Fruit fly (Drosophila melanogaster) whole organism, adult: Measurements from ENCODE around the gene pths.
A peak's percentile ranks its signal among the peaks of the same experiment; 100 is the strongest.

Experiments used
- CG11617 ChIP-seq: fragments of 200-800 bp; sonication (Bioruptor generic); optimal IDR thresholded peaks from 2 replicates; lab custom pipeline; 2017; ENCODE audit warnings: mild to moderate bottlenecking, missing biosample characterization, missing genetic modification reagents, missing genetic modification characterization
- CG12768 ChIP-seq: fragments of 200-800 bp; sonication (Bioruptor generic); optimal IDR thresholded peaks from 2 replicates; lab custom pipeline; 2017; ENCODE audit warnings: missing biosample characterization, missing genetic modification characterization, mild to moderate bottlenecking, moderate library complexity, missing genetic modification reagents
- CG14711 ChIP-seq: fragments of 200-800 bp; sonication (Bioruptor generic); optimal IDR thresholded peaks from 2 replicates; lab custom pipeline; 2018; ENCODE audit warnings: missing biosample characterization, mild to moderate bottlenecking, missing genetic modification characterization, moderate library complexity
- CG1620 ChIP-seq: fragments of 200-800 bp; sonication (Bioruptor generic); optimal IDR thresholded peaks from 2 replicates; lab custom pipeline; 2016; ENCODE audit warnings: missing biosample characterization, missing genetic modification characterization
- CG33017 ChIP-seq: fragments of 200-800 bp; sonication (Bioruptor generic); optimal IDR thresholded peaks from 2 replicates; lab custom pipeline; 2018; ENCODE audit warnings: missing biosample characterization, mild to moderate bottlenecking, missing genetic modification characterization, moderate library complexity
- CG5204 ChIP-seq: fragments of 200-800 bp; sonication (Bioruptor generic); optimal IDR thresholded peaks from 2 replicates; lab custom pipeline; 2016; ENCODE audit warnings: missing biosample characterization, missing genetic modification characterization
- CG7045 ChIP-seq: fragments of 200-800 bp; sonication (Bioruptor generic); optimal IDR thresholded peaks from 2 replicates; lab custom pipeline; 2017; ENCODE audit warnings: missing biosample characterization, mild to moderate bottlenecking, missing genetic modification characterization
- CG7101 ChIP-seq: fragments of 200-800 bp; sonication (Bioruptor generic); optimal IDR thresholded peaks from 2 replicates; lab custom pipeline; 2018; ENCODE audit warnings: missing biosample characterization, mild to moderate bottlenecking, missing genetic modification characterization, moderate library complexity
- Clk ChIP-seq: fragments of 200-800 bp; sonication (Bioruptor generic); optimal IDR thresholded peaks from 2 replicates; lab custom pipeline; 2017; ENCODE audit warnings: missing biosample characterization, missing genetic modification characterization
- Crg-1 ChIP-seq: fragments of 200-800 bp; sonication (Bioruptor generic); optimal IDR thresholded peaks from 2 replicates; lab custom pipeline; 2016; ENCODE audit warnings: missing biosample characterization, missing genetic modification characterization
- Hr96 ChIP-seq: fragments of 200-800 bp; sonication (Bioruptor generic); optimal IDR thresholded peaks from 2 replicates; lab custom pipeline; 2016; ENCODE audit warnings: missing biosample characterization, missing genetic modification characterization
- Mnt ChIP-seq: fragments of 200-800 bp; sonication (Bioruptor generic); optimal IDR thresholded peaks from 2 replicates; lab custom pipeline; 2016; ENCODE audit warnings: missing biosample characterization, mild to moderate bottlenecking, missing genetic modification characterization
- bab1 ChIP-seq: fragments of 200-800 bp; sonication (Bioruptor generic); optimal IDR thresholded peaks from 3 replicates; lab custom pipeline; 2019; ENCODE audit warnings: missing biosample characterization, mild to moderate bottlenecking, missing genetic modification characterization, moderate library complexity
- cic ChIP-seq: fragments of 200-800 bp; sonication (Bioruptor generic); optimal IDR thresholded peaks from 2 replicates; lab custom pipeline; 2017; ENCODE audit warnings: missing biosample characterization, mild to moderate bottlenecking, missing genetic modification characterization, moderate library complexity
- cnc ChIP-seq, 2 experiments: fragments of >200 bp; optimal IDR thresholded peaks; 2 replicates each; lab custom pipeline; 2017
- kay ChIP-seq: fragments of 200-800 bp; sonication (Bioruptor generic); peaks from one replicate; lab custom pipeline; 2016; ENCODE audit warnings: missing biosample characterization, missing genetic modification characterization, borderline replicate concordance
- ovo ChIP-seq: fragments of 200-800 bp; sonication (Bioruptor generic); optimal IDR thresholded peaks from 2 replicates; lab custom pipeline; 2016; ENCODE audit warnings: missing biosample characterization, missing genetic modification characterization
- pad ChIP-seq: fragments of 200-800 bp; sonication (Bioruptor generic); optimal IDR thresholded peaks from 3 replicates; lab custom pipeline; 2017; ENCODE audit warnings: missing biosample characterization, missing genetic modification characterization, mild to moderate bottlenecking, moderate library complexity, missing genetic modification reagents
- tj ChIP-seq: fragments of 200-800 bp; sonication (Bioruptor generic); optimal IDR thresholded peaks from 3 replicates; lab custom pipeline; 2017; ENCODE audit warnings: missing biosample characterization, mild to moderate bottlenecking, missing genetic modification characterization, moderate library complexity
- toe ChIP-seq: fragments of 200-800 bp; sonication (Bioruptor generic); optimal IDR thresholded peaks from 2 replicates; lab custom pipeline; 2016; ENCODE audit warnings: missing biosample characterization, missing genetic modification characterization

pths gene

dm6 chr2L:21115687-21116086 is 27.3 kb upstream of the pths start:
- no peak for TF ChIP-seq Crg-1 (GFP tag; lab: Kevin White, UChicago)
- TF ChIP-seq ovo: no peak
- no peak for TF ChIP-seq Mnt (GFP tag; lab: Kevin White, UChicago)
- TF ChIP-seq CG12768: no peak
- no peak for TF ChIP-seq cic
- no peak for TF ChIP-seq CG7101 (tag; lab: Kevin White, UChicago)
- no peak for TF ChIP-seq Clk (GFP tag; lab: Kevin White, UChicago)
- TF ChIP-seq bab1 (GFP tag; lab: Kevin White, UChicago): peak; percentile 27
- no peak for TF ChIP-seq CG11617 (GFP tag; lab: Kevin White, UChicago)
- peak; percentile 30 for TF ChIP-seq kay (GFP tag; lab: Kevin White, UChicago)
- TF ChIP-seq pad (GFP tag; lab: Kevin White, UChicago): no peak
- TF ChIP-seq CG5204 (GFP tag; lab: Kevin White, UChicago): no peak
- no peak for TF ChIP-seq cnc (optimal IDR thresholded peaks at IDR 0.05; lab: Kevin White, UChicago)
- peak; percentile 83 for TF ChIP-seq tj (GFP tag; lab: Kevin White, UChicago)

- TF ChIP-seq kay (GFP tag; lab: Kevin White, UChicago): peak; percentile 91
- no peak for TF ChIP-seq toe (GFP tag; lab: Kevin White, UChicago)
- TF ChIP-seq Clk (GFP tag; lab: Kevin White, UChicago): no peak
- no peak for TF ChIP-seq CG5204 (GFP tag; lab: Kevin White, UChicago)
- no peak for TF ChIP-seq tj (GFP tag; lab: Kevin White, UChicago)
- no peak for TF ChIP-seq CG14711 (tag; lab: Kevin White, UChicago)
- no peak for TF ChIP-seq pad (GFP tag; lab: Kevin White, UChicago)
- no peak for TF ChIP-seq Crg-1 (GFP tag; lab: Kevin White, UChicago)
- no peak for TF ChIP-seq CG1620 (GFP tag; lab: Kevin White, UChicago)
Measured at dm6 chr2L:21135764-21136163, 7.3 kb upstream of the pths start.

dm6 chr2L:21141714-21142500 is 1.1 kb upstream of the pths start, which contains the start of gene Dap160:
Dap160 (minus strand) TSS chr2L:21142347.
- TF ChIP-seq CG7101 (tag; lab: Kevin White, UChicago) (peak; percentile 0), cic (peak; percentile 20), CG33017 (tag; lab: Kevin White, UChicago) (no peak), pad (GFP tag; lab: Kevin White, UChicago) (peak; percentile 31), cnc (optimal IDR thresholded peaks at IDR 0.05; lab: Kevin White, UChicago) (no peak), CG1620 (GFP tag; lab: Kevin White, UChicago) (peak; percentile 71), toe (GFP tag; lab: Kevin White, UChicago) (peak; percentile 43), CG14711 (tag; lab: Kevin White, UChicago) (peak; percentile 28), Clk (GFP tag; lab: Kevin White, UChicago) (no peak), Mnt (GFP tag; lab: Kevin White, UChicago) (peak; percentile 58), ovo (no peak), Hr96 (no peak), CG5204 (GFP tag; lab: Kevin White, UChicago) (no peak), tj (GFP tag; lab: Kevin White, UChicago) (peak; percentile 96), CG12768 (no peak), Crg-1 (GFP tag; lab: Kevin White, UChicago) (peak; percentile 30), CG11617 (GFP tag; lab: Kevin White, UChicago) (no peak), CG7045 (GFP tag; lab: Kevin White, UChicago) (no peak), bab1 (GFP tag; lab: Kevin White, UChicago) (peak; percentile 34), kay (GFP tag; lab: Kevin White, UChicago) (no peak)

dm6 chr2L:21142501-21142849 is 554 bp upstream of the pths start:
- TF ChIP-seq CG11617 (GFP tag; lab: Kevin White, UChicago) (no peak), CG14711 (tag; lab: Kevin White, UChicago) (no peak), CG7045 (GFP tag; lab: Kevin White, UChicago) (no peak), CG33017 (tag; lab: Kevin White, UChicago) (no peak), cnc (optimal IDR thresholded peaks at IDR 0.05; lab: Kevin White, UChicago) (no peak), CG5204 (GFP tag; lab: Kevin White, UChicago) (no peak), tj (GFP tag; lab: Kevin White, UChicago) (peak; percentile 63), Crg-1 (GFP tag; lab: Kevin White, UChicago) (no peak), kay (GFP tag; lab: Kevin White, UChicago) (peak; percentile 80), cic (no peak), ovo (no peak), CG12768 (no peak), CG1620 (GFP tag; lab: Kevin White, UChicago) (no peak)

- TF ChIP-seq CG1620 (GFP tag; lab: Kevin White, UChicago) (no peak), cnc (optimal IDR thresholded peaks at IDR 0.05; lab: Kevin White, UChicago) (no peak), CG12768 (no peak), Clk (GFP tag; lab: Kevin White, UChicago) (no peak), tj (GFP tag; lab: Kevin White, UChicago) (no peak), CG7101 (tag; lab: Kevin White, UChicago) (no peak), Hr96 (no peak), pad (GFP tag; lab: Kevin White, UChicago) (no peak), ovo (no peak), toe (GFP tag; lab: Kevin White, UChicago) (no peak), kay (GFP tag; lab: Kevin White, UChicago) (no peak), CG33017 (tag; lab: Kevin White, UChicago) (no peak), CG14711 (tag; lab: Kevin White, UChicago) (no peak), cic (no peak), CG5204 (GFP tag; lab: Kevin White, UChicago) (no peak), Crg-1 (GFP tag; lab: Kevin White, UChicago) (no peak), CG7045 (GFP tag; lab: Kevin White, UChicago) (no peak), Mnt (GFP tag; lab: Kevin White, UChicago) (no peak), CG11617 (GFP tag; lab: Kevin White, UChicago) (no peak)
Measured at dm6 chr2L:21148242-21148641, 5.2 kb downstream of the pths start, which contains the start of gene del. del (minus strand) TSS chr2L:21148546.
